Worm (Caenorhabditis elegans): ENCODE results near the gene K08E7.4.

- TF ChIP-seq pqm-1 (tag; optimal IDR thresholded peaks at IDR 0.05), result no peak
- TF ChIP-seq fkh-10 (GFP tag; optimal IDR thresholded peaks at IDR 0.05), result no peak
- no peak for TF ChIP-seq daf-12 (tag; optimal IDR thresholded peaks at IDR 0.05)
- no peak for TF ChIP-seq aly-2 (tag; optimal IDR thresholded peaks at IDR 0.05)
- TF ChIP-seq elt-1 (tag; optimal IDR thresholded peaks at IDR 0.05), result no peak
- no peak for TF ChIP-seq ztf-11 (tag; optimal IDR thresholded peaks at IDR 0.05)
- TF ChIP-seq ceh-82 (tag; optimal IDR thresholded peaks at IDR 0.05), result no peak
- TF ChIP-seq nhr-77 (tag; optimal IDR thresholded peaks at IDR 0.05), result no peak
- no peak for TF ChIP-seq elt-2 (tag; optimal IDR thresholded peaks at IDR 0.05)
- TF ChIP-seq ztf-4 (tag; optimal IDR thresholded peaks at IDR 0.05), result no peak
Measured at ce11 chrIV:12616943-12617689, 46.2 kb upstream of the K08E7.4 start.

Measured in whole organism, L3 larva.